Worm (Caenorhabditis elegans) whole organism, L4 larva: Measurements from ENCODE around the gene F31D4.5.
A peak's percentile ranks its signal among the peaks of the same experiment; 100 is the strongest.

ENCODE experiments used
- F10B5.3 ChIP-seq: sonication (generic microtip); optimal IDR thresholded peaks from 2 replicates; lab custom pipeline; 2016; ENCODE audit warnings: mild to moderate bottlenecking, missing genetic modification characterization, missing compliant biosample characterization
- F26F4.8 ChIP-seq: fragments of 200-800 bp; sonication (Bioruptor generic); conservative IDR thresholded peaks from 2 replicates; pipeline ENCODE4 v1.3.6; 2022; ENCODE audit warnings: missing genetic modification characterization, missing compliant biosample characterization
- F37D6.2 ChIP-seq: sonication (generic microtip); optimal IDR thresholded peaks from 2 replicates; lab custom pipeline; 2016; ENCODE audit warnings: mild to moderate bottlenecking, missing genetic modification characterization, missing compliant biosample characterization
- F44E2.7 ChIP-seq: fragments of 200-800 bp; sonication (Bioruptor generic); IDR thresholded peaks from 2 replicates; pipeline ENCODE4 v2.1.2; 2022; ENCODE audit warnings: missing genetic modification characterization, missing compliant biosample characterization
- Y5F2A.4 ChIP-seq: fragments of 200-800 bp; sonication (Bioruptor generic); optimal IDR thresholded peaks from 2 replicates; lab custom pipeline; 2018; ENCODE audit warnings: mild to moderate bottlenecking, missing genetic modification characterization, missing compliant biosample characterization
- Y75B8A.6 ChIP-seq: fragments of 200-800 bp; sonication (Bioruptor generic); IDR thresholded peaks from 2 replicates; pipeline ENCODE4 v1.3.6; 2022; ENCODE audit warnings: missing genetic modification reagents, missing genetic modification characterization, missing compliant biosample characterization
- ZK337.2 ChIP-seq: fragments of 200-800 bp; sonication (Bioruptor generic); IDR thresholded peaks from 2 replicates; pipeline ENCODE4 v1.3.6; 2022; ENCODE audit warnings: missing genetic modification reagents, missing genetic modification characterization, missing compliant biosample characterization
- ZK546.5 ChIP-seq, 2 experiments: sonication (generic microtip); optimal IDR thresholded peaks; 2 replicates each; lab custom pipeline; 2017; ENCODE audit warnings: missing biosample characterization in 2 of 2, missing genetic modification characterization in 2 of 2
- aha-1 ChIP-seq: fragments of 150-350 bp; peaks from one replicate; lab custom pipeline; 2014; ENCODE audit warnings: missing biosample characterization, missing genetic modification characterization
- arid-1 ChIP-seq: fragments of 200-800 bp; sonication (Bioruptor generic); conservative IDR thresholded peaks from 2 replicates; pipeline ENCODE4 v1.3.6; 2022; ENCODE audit warnings: missing genetic modification reagents, missing genetic modification characterization, missing compliant biosample characterization
- ceh-32 ChIP-seq: sonication (generic microtip); optimal IDR thresholded peaks from 2 replicates; lab custom pipeline; 2016; ENCODE audit warnings: mild to moderate bottlenecking, missing genetic modification characterization, missing compliant biosample characterization; ENCODE audit not compliant: poor library complexity
- ceh-82 ChIP-seq: sonication (generic microtip); optimal IDR thresholded peaks from 2 replicates; lab custom pipeline; 2017; ENCODE audit warnings: missing biosample characterization, missing genetic modification characterization
- daf-12 ChIP-seq: fragments of 150-350 bp; optimal IDR thresholded peaks from 2 replicates; lab custom pipeline; 2014; ENCODE audit warnings: missing biosample characterization, missing genetic modification reagents, missing genetic modification characterization
- daf-16 ChIP-seq, 3 experiments: sonication (generic microtip); optimal IDR thresholded peaks; 2 replicates each; lab custom pipeline; 2016 to 2017; ENCODE audit warnings: missing genetic modification characterization in 3 of 3, missing genetic modification reagents in 3 of 3, mild to moderate bottlenecking in 2 of 3, missing compliant biosample characterization in 2 of 3, missing biosample characterization in 1 of 3, moderate library complexity in 1 of 3
- daf-8 ChIP-seq: fragments of 200-800 bp; sonication (Bioruptor generic); IDR thresholded peaks from 2 replicates; pipeline ENCODE4 v1.3.6; 2022; ENCODE audit warnings: missing genetic modification characterization, missing compliant biosample characterization
- egl-27 ChIP-seq: sonication (generic microtip); optimal IDR thresholded peaks from 3 replicates; lab custom pipeline; 2017; ENCODE audit warnings: missing biosample characterization, missing genetic modification reagents, missing genetic modification characterization
- fkh-10 ChIP-seq: fragments of 150-350 bp; optimal IDR thresholded peaks from 2 replicates; lab custom pipeline; 2014; ENCODE audit warnings: missing biosample characterization, missing genetic modification reagents, missing genetic modification characterization
- hif-1 ChIP-seq, 2 experiments: sonication (generic microtip); optimal IDR thresholded peaks; 2 replicates each; lab custom pipeline; 2016 to 2017; ENCODE audit warnings: missing compliant biosample characterization in 2 of 2, missing genetic modification characterization in 2 of 2, missing genetic modification reagents in 2 of 2, missing genotype in 2 of 2, mild to moderate bottlenecking in 1 of 2
- hlh-11 ChIP-seq: fragments of 200-800 bp; sonication (Bioruptor generic); optimal IDR thresholded peaks from 2 replicates; lab custom pipeline; 2018; ENCODE audit warnings: mild to moderate bottlenecking, missing genetic modification characterization, missing compliant biosample characterization
- hlh-30 ChIP-seq: sonication (generic microtip); optimal IDR thresholded peaks from 2 replicates; lab custom pipeline; 2017; ENCODE audit warnings: antibody characterized with exemption, mild to moderate bottlenecking, missing genetic modification characterization, missing compliant biosample characterization; ENCODE audit not compliant: insufficient read depth
- hmg-1.1 ChIP-seq: fragments of 200-800 bp; sonication (Bioruptor generic); IDR thresholded peaks from 2 replicates; pipeline ENCODE4 v1.3.6; 2022; ENCODE audit warnings: missing genetic modification reagents, missing genetic modification characterization, missing compliant biosample characterization
- jun-1 ChIP-seq: fragments of 150-350 bp; optimal IDR thresholded peaks from 2 replicates; lab custom pipeline; 2014; ENCODE audit warnings: missing biosample characterization, missing genetic modification reagents, missing genetic modification characterization
- lim-7 ChIP-seq: fragments of 200-800 bp; sonication (Bioruptor generic); IDR thresholded peaks from 2 replicates; pipeline ENCODE4 v1.3.6; 2022; ENCODE audit warnings: missing genetic modification characterization, missing compliant biosample characterization
- lin-1 ChIP-seq: fragments of 200-800 bp; sonication (Bioruptor generic); IDR thresholded peaks from 2 replicates; pipeline ENCODE4 v1.3.6; 2022; ENCODE audit warnings: missing genetic modification reagents, missing genetic modification characterization, missing compliant biosample characterization
- lin-15B ChIP-seq: fragments of 150-350 bp; sonication (generic microtip); optimal IDR thresholded peaks from 3 replicates; lab custom pipeline; 2014; ENCODE audit warnings: missing biosample characterization, missing genetic modification characterization
- lin-38 ChIP-seq: fragments of 200-800 bp; sonication (Bioruptor generic); IDR thresholded peaks from 2 replicates; pipeline ENCODE4 v1.3.6; 2022; ENCODE audit warnings: missing genetic modification reagents, missing genetic modification characterization, missing compliant biosample characterization
- lsy-2 ChIP-seq, 2 experiments: fragments of 150-350 bp in 1 of 2; sonication (generic microtip) in 1 of 2; optimal IDR thresholded peaks; 2 replicates each; lab custom pipeline; 2014 to 2017; ENCODE audit warnings: missing biosample characterization in 2 of 2, missing genetic modification characterization in 2 of 2
- madf-5 ChIP-seq, 2 experiments: fragments of 200-800 bp; sonication (Bioruptor generic); IDR thresholded peaks; 2 replicates each; pipeline ENCODE4 v1.3.6; 2022; ENCODE audit warnings: missing compliant biosample characterization in 2 of 2, missing genetic modification characterization in 2 of 2
- mdl-1 ChIP-seq, 2 experiments: fragments of 150-350 bp in 1 of 2; sonication (generic microtip) in 1 of 2; optimal IDR thresholded peaks; 2 replicates each; lab custom pipeline; 2014 to 2017; ENCODE audit warnings: missing biosample characterization in 2 of 2, missing genetic modification characterization in 2 of 2
- mep-1 ChIP-seq: fragments of 150-350 bp; sonication (generic microtip); optimal IDR thresholded peaks from 3 replicates; lab custom pipeline; 2014; ENCODE audit warnings: missing biosample characterization, missing genetic modification characterization
- mes-2 ChIP-seq: sonication (generic microtip); optimal IDR thresholded peaks from 2 replicates; lab custom pipeline; 2016; ENCODE audit warnings: missing genotype, mild to moderate bottlenecking, missing genetic modification characterization, missing compliant biosample characterization; ENCODE audit not compliant: poor library complexity, severe bottlenecking
- nhr-10 ChIP-seq: fragments of 150-350 bp; optimal IDR thresholded peaks from 2 replicates; lab custom pipeline; 2014; ENCODE audit warnings: missing biosample characterization, missing genetic modification characterization
- nhr-237 ChIP-seq: sonication (generic microtip); optimal IDR thresholded peaks from 2 replicates; lab custom pipeline; 2017; ENCODE audit warnings: missing biosample characterization, missing genetic modification characterization
- nhr-25 ChIP-seq: sonication (generic microtip); optimal IDR thresholded peaks from 2 replicates; lab custom pipeline; 2017; ENCODE audit warnings: missing genetic modification characterization, mild to moderate bottlenecking, missing compliant biosample characterization, antibody characterized with exemption, moderate library complexity, borderline replicate concordance; ENCODE audit not compliant: insufficient read depth
- nhr-41 ChIP-seq: fragments of 200-800 bp; sonication (Bioruptor generic); IDR thresholded peaks from 2 replicates; pipeline ENCODE4 v1.3.6; 2022; ENCODE audit warnings: missing genetic modification reagents, missing genetic modification characterization, missing compliant biosample characterization
- nhr-48 ChIP-seq: sonication (generic microtip); optimal IDR thresholded peaks from 2 replicates; lab custom pipeline; 2016; ENCODE audit warnings: mild to moderate bottlenecking, missing genetic modification characterization, missing compliant biosample characterization
- nhr-6 ChIP-seq: fragments of 150-350 bp; optimal IDR thresholded peaks from 2 replicates; lab custom pipeline; 2014; ENCODE audit warnings: missing biosample characterization, missing genetic modification characterization
- nhr-76 ChIP-seq: fragments of 150-350 bp; optimal IDR thresholded peaks from 2 replicates; lab custom pipeline; 2014; ENCODE audit warnings: missing biosample characterization, missing genetic modification characterization
- pha-4 ChIP-seq, 2 experiments: fragments of 150-350 bp in 1 of 2; fragments of 200-800 bp in 1 of 2; sonication (Bioruptor generic) in 1 of 2; IDR thresholded peaks in 1 of 2; optimal IDR thresholded peaks in 1 of 2; 2 replicates each; pipeline versions ENCODE4 v1.3.6 to Lab custom; 2014 to 2022; ENCODE audit warnings: missing genetic modification characterization in 2 of 2, missing genetic modification reagents in 2 of 2, missing biosample characterization in 1 of 2, missing compliant biosample characterization in 1 of 2
- php-3 ChIP-seq: fragments of 200-800 bp; sonication (Bioruptor generic); IDR thresholded peaks from 2 replicates; pipeline ENCODE4 v1.3.6; 2022; ENCODE audit warnings: missing genetic modification reagents, missing genetic modification characterization, missing compliant biosample characterization
- pqm-1 ChIP-seq: sonication (generic microtip); optimal IDR thresholded peaks from 2 replicates; lab custom pipeline; 2017; ENCODE audit warnings: missing biosample characterization, missing genetic modification characterization
- saeg-2 ChIP-seq: fragments of 200-800 bp; sonication (Bioruptor generic); IDR thresholded peaks from 2 replicates; pipeline ENCODE4 v1.3.6; 2022; ENCODE audit warnings: missing genetic modification reagents, missing genetic modification characterization, missing compliant biosample characterization
- spr-3 ChIP-seq: fragments of 200-800 bp; sonication (Bioruptor generic); optimal IDR thresholded peaks from 2 replicates; lab custom pipeline; 2018; ENCODE audit warnings: mild to moderate bottlenecking, missing genetic modification characterization, missing compliant biosample characterization
- vab-7 ChIP-seq: fragments of 200-800 bp; sonication (Bioruptor generic); IDR thresholded peaks from 2 replicates; pipeline ENCODE4 v1.3.6; 2022; ENCODE audit warnings: missing genetic modification reagents, missing genetic modification characterization, missing compliant biosample characterization
- zfp-3 ChIP-seq: fragments of 200-800 bp; sonication (Bioruptor generic); conservative IDR thresholded peaks from 2 replicates; pipeline ENCODE4 v1.3.6; 2022; ENCODE audit warnings: missing genetic modification reagents, missing genetic modification characterization, missing compliant biosample characterization
- zip-11 ChIP-seq: fragments of 200-800 bp; sonication (Bioruptor generic); IDR thresholded peaks from 2 replicates; pipeline ENCODE4 v1.3.6; 2022; ENCODE audit warnings: missing genetic modification characterization, missing compliant biosample characterization
- zip-2 ChIP-seq: fragments of 150-350 bp; optimal IDR thresholded peaks from 2 replicates; lab custom pipeline; 2014; ENCODE audit warnings: missing biosample characterization, missing genetic modification characterization

The F31D4.5 gene

ce11 chrV:20831867-20832266 is 22.0 kb upstream of the F31D4.5 start (continued):
- TF ChIP-seq saeg-2 (GFP tag; lab: Robert Waterston, UW) = no peak
- peak; percentile 39 for TF ChIP-seq nhr-48 (tag; lab: Kevin White, UChicago)
- TF ChIP-seq F26F4.8 (GFP tag; lab: Robert Waterston, UW) = no peak
- TF ChIP-seq zip-2 = no peak
- no peak for TF ChIP-seq daf-16 (GFP tag; optimal IDR thresholded peaks at IDR 0.05; lab: Kevin White, UChicago)
- peak; percentile 79 for TF ChIP-seq daf-16 (tag; optimal IDR thresholded peaks at IDR 0.05; lab: Kevin White, UChicago)
- TF ChIP-seq nhr-237 (tag; lab: Kevin White, UChicago) = no peak
- TF ChIP-seq Y5F2A.4 (GFP tag; lab: Kevin White, UChicago) = no peak
- no peak for TF ChIP-seq pha-4 (GFP tag; IDR thresholded peaks at IDR 0.05; lab: Robert Waterston, UW)
- TF ChIP-seq pha-4 (tag; optimal IDR thresholded peaks at IDR 0.05; lab: Kevin White, UChicago) = no peak
- TF ChIP-seq ceh-32 (tag; lab: Kevin White, UChicago) = no peak
- no peak for TF ChIP-seq F37D6.2 (tag; lab: Kevin White, UChicago)
- TF ChIP-seq nhr-6 (tag; lab: Kevin White, UChicago) = peak; percentile 41
- TF ChIP-seq fkh-10 (GFP tag; lab: Kevin White, UChicago) = no peak
- no peak for TF ChIP-seq ZK546.5 (tag; optimal IDR thresholded peaks at IDR 0.05; lab: Kevin White, UChicago)
- no peak for TF ChIP-seq F10B5.3 (tag; lab: Kevin White, UChicago)
- no peak for TF ChIP-seq madf-5 (GFP tag; IDR thresholded peaks at IDR 0.05; lab: Robert Waterston, UW)
- no peak for TF ChIP-seq lin-1 (GFP tag; lab: Robert Waterston, UW)
- peak in 1 of 2 experiments; percentile 58 for TF ChIP-seq mdl-1 (tag; optimal IDR thresholded peaks at IDR 0.05; lab: Kevin White, UChicago)
- no peak for TF ChIP-seq egl-27 (tag; lab: Kevin White, UChicago)
- TF ChIP-seq pqm-1 (tag; lab: Kevin White, UChicago) = peak; percentile 52
- no peak for TF ChIP-seq lin-15B
- no peak for TF ChIP-seq spr-3 (GFP tag; lab: Kevin White, UChicago)
- TF ChIP-seq, all 104 proteins: peak for 15

ce11 chrV:20832554-20832963 is 21.3 kb upstream of the F31D4.5 start:
- TF ChIP-seq aha-1 (peak; percentile 64), lin-38 (GFP tag; lab: Robert Waterston, UW) (peak; percentile 72), mep-1 (tag; lab: Kevin White, UChicago) (peak; percentile 19), hmg-1.1 (GFP tag; lab: Robert Waterston, UW) (no peak), hif-1 (tag; optimal IDR thresholded peaks at IDR 0.05; lab: Kevin White, UChicago) (peak in 1 of 2 experiments; percentile 64), vab-7 (GFP tag; lab: Robert Waterston, UW) (0 out of 2 replicates have a peak, but pooled peaks have one; percentile 9), mes-2 (tag; lab: Kevin White, UChicago) (peak; percentile 67), lsy-2 (tag; optimal IDR thresholded peaks at IDR 0.05; lab: Kevin White, UChicago) (peak in 1 of 2 experiments; percentile 39), F44E2.7 (GFP tag; lab: Robert Waterston, UW) (no peak)
- TF ChIP-seq, all 104 proteins: peak for 7

ce11 chrV:20837765-20838164 is 16.1 kb upstream of the F31D4.5 start, which contains the start of gene mrps-12:
Gene mrps-12 (plus strand): TSS chrV:20838080.
- TF ChIP-seq zip-2 (no peak), zfp-3 (GFP tag; lab: Robert Waterston, UW) (no peak), nhr-10 (tag; lab: Kevin White, UChicago) (no peak), hlh-11 (tag; lab: Kevin White, UChicago) (no peak), ceh-82 (no peak), daf-16 (GFP tag; optimal IDR thresholded peaks at IDR 0.05; lab: Kevin White, UChicago) (no peak), daf-16 (tag; optimal IDR thresholded peaks at IDR 0.05; lab: Kevin White, UChicago) (peak; percentile 0), daf-12 (tag; lab: Kevin White, UChicago) (no peak), pqm-1 (tag; lab: Kevin White, UChicago) (no peak), ZK337.2 (GFP tag; lab: Robert Waterston, UW) (no peak), daf-8 (GFP tag; lab: Robert Waterston, UW) (no peak), nhr-41 (GFP tag; lab: Robert Waterston, UW) (no peak), nhr-25 (no peak), jun-1 (no peak), zip-11 (GFP tag; lab: Robert Waterston, UW) (no peak), hlh-30 (tag; lab: Kevin White, UChicago) (peak; percentile 23), nhr-76 (tag; lab: Kevin White, UChicago) (no peak), php-3 (GFP tag; lab: Robert Waterston, UW) (no peak), lim-7 (GFP tag; lab: Robert Waterston, UW) (no peak), Y75B8A.6 (GFP tag; lab: Robert Waterston, UW) (no peak), arid-1 (no peak)
